Worm (Caenorhabditis elegans) whole organism, L4/young adult: Measurements from ENCODE around the gene set-25.

ENCODE experiments used
- W03F9.2 ChIP-seq: fragments of 150-350 bp; optimal IDR thresholded peaks from 2 replicates; lab custom pipeline; 2014; ENCODE audit warnings: missing biosample characterization, missing genetic modification characterization
- dao-5 ChIP-seq: sonication (generic microtip); optimal IDR thresholded peaks from 2 replicates; lab custom pipeline; 2016; ENCODE audit warnings: missing genotype, missing genetic modification characterization, moderate library complexity, missing compliant biosample characterization
- him-1 ChIP-seq: sonication (generic microtip); optimal IDR thresholded peaks from 2 replicates; lab custom pipeline; 2016; ENCODE audit warnings: missing genotype, missing genetic modification reagents, missing genetic modification characterization, missing compliant biosample characterization

DNA sequence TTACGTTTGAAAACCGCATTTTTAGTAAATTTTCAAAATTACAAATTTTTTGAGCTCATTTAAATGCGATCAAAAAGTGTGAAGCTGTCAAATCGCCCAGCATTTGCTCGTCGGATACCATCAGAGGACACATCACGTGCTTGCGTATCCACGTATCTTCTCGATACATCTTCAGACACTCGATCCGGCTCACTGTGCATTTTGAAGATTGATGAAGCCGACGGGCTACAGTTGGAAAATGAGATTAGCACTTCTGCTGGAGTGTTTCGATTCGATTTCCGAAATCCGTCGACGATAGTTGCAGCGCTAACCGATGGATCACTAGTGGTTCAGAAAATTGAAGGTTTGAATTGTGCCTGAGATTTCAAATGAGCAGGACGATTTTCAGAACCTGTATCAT lies 22.2 kb upstream of the set-25 start, which contains the start of gene dph-7:
- no peak for TF ChIP-seq him-1
- TF ChIP-seq W03F9.2 (tag; lab: Kevin White, UChicago): no peak
- no peak for TF ChIP-seq dao-5 (tag; lab: Kevin White, UChicago)
